Worm (Caenorhabditis elegans): ENCODE data around the gene lmtr-2.

DNA sequence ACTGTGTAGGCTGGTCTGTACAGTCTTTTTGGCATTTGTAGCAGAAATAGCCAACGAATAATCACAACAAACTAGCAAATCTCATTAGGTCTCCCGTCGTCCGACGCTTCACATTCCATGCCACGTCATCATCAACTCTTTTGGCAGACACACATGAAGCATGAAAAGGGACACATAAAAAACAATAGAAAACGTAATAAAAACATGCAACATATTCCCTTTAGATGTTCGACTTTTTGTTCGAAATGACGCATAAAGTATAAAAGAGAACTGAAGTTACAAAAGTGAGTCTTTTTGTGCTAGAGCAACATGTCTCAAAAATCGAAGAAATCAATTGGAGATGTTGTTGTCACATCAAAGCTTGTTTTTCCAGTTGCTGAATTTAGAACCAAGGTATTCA, 40.9 kb upstream of the lmtr-2 start, which contains the start of gene sth-1:
- TF ChIP-seq unc-39 (tag; optimal IDR thresholded peaks at IDR 0.05) = no peak
- TF ChIP-seq mep-1 (tag; optimal IDR thresholded peaks at IDR 0.05) = no peak
- TF ChIP-seq lin-13 (GFP tag; optimal IDR thresholded peaks at IDR 0.05) = no peak
- no peak for TF ChIP-seq aly-2 (tag; optimal IDR thresholded peaks at IDR 0.05)
- TF ChIP-seq fkh-10 (GFP tag; optimal IDR thresholded peaks at IDR 0.05) = no peak
- TF ChIP-seq ztf-11 (tag; optimal IDR thresholded peaks at IDR 0.05) = no peak
- no peak for TF ChIP-seq nhr-76 (tag; optimal IDR thresholded peaks at IDR 0.05)

Data from whole organism, L4 larva.